Fruit fly (Drosophila melanogaster) whole organism: Measurements from ENCODE around the gene CG43886.

Experiments
- CG8478 ChIP-seq: fragments of >200 bp; optimal IDR thresholded peaks from 2 replicates; lab custom pipeline; 2018; ENCODE audit warnings: inconsistent platforms
- Dll ChIP-seq: fragments of >200 bp; optimal IDR thresholded peaks from 2 replicates; lab custom pipeline; 2017
- EcR ChIP-seq, 2 experiments: fragments of >200 bp; optimal IDR thresholded peaks; 2 replicates each; lab custom pipeline; 2017; ENCODE audit warnings: missing biosample characterization in 2 of 2, missing genetic modification characterization in 2 of 2, missing genetic modification reagents in 2 of 2
- pan ChIP-seq: fragments of >200 bp; optimal IDR thresholded peaks from 2 replicates; lab custom pipeline; 2017
- psq ChIP-seq: fragments of >200 bp; optimal IDR thresholded peaks from 2 replicates; lab custom pipeline; 2017
- usp ChIP-seq: fragments of >200 bp; optimal IDR thresholded peaks from 2 replicates; lab custom pipeline; 2017; ENCODE audit warnings: missing biosample characterization, missing genetic modification characterization, mixed read lengths

The CG43886 gene

dm6 chr3L:8150812-8151211 is 8.8 kb downstream of the CG43886 start:
- TF ChIP-seq CG8478 (lab: Kevin White, UChicago) (no peak), EcR (GFP tag; optimal IDR thresholded peaks at IDR 0.05; lab: Kevin White, UChicago) (no peak)

dm6 chr3L:8150284-8150683 is 9.3 kb downstream of the CG43886 start:
- TF ChIP-seq EcR (GFP tag; optimal IDR thresholded peaks at IDR 0.05; lab: Kevin White, UChicago), result no peak
- TF ChIP-seq Dll (lab: Kevin White, UChicago), result no peak
- no peak for TF ChIP-seq usp (GFP tag; lab: Kevin White, UChicago)
- TF ChIP-seq pan (lab: Kevin White, UChicago), result no peak
- no peak for TF ChIP-seq psq (lab: Kevin White, UChicago)
- TF ChIP-seq CG8478 (lab: Kevin White, UChicago), result no peak

- no peak for TF ChIP-seq CG8478 (lab: Kevin White, UChicago)
- TF ChIP-seq Dll (lab: Kevin White, UChicago), result no peak
- TF ChIP-seq pan (lab: Kevin White, UChicago), result no peak
- no peak for TF ChIP-seq EcR (GFP tag; optimal IDR thresholded peaks at IDR 0.05; lab: Kevin White, UChicago)
- TF ChIP-seq psq (lab: Kevin White, UChicago), result no peak
- TF ChIP-seq usp (GFP tag; lab: Kevin White, UChicago), result no peak
Observed at dm6 chr3L:8137448-8137906, 22.1 kb downstream of the CG43886 start, which contains the start of the genes Setx and mus301. Gene Setx (minus strand): TSS chr3L:8137498. Gene mus301 (plus strand): TSS chr3L:8137808.

dm6 chr3L:8128396-8129050 is 31.1 kb downstream of the CG43886 start:
- no peak for TF ChIP-seq Dll (lab: Kevin White, UChicago)
- TF ChIP-seq usp (GFP tag; lab: Kevin White, UChicago), result no peak
- TF ChIP-seq CG8478 (lab: Kevin White, UChicago), result no peak
- TF ChIP-seq psq (lab: Kevin White, UChicago), result no peak
- TF ChIP-seq EcR (GFP tag; optimal IDR thresholded peaks at IDR 0.05; lab: Kevin White, UChicago), result no peak
- TF ChIP-seq pan (lab: Kevin White, UChicago), result no peak

- TF ChIP-seq pan (lab: Kevin White, UChicago), result no peak
- no peak for TF ChIP-seq usp (GFP tag; lab: Kevin White, UChicago)
- no peak for TF ChIP-seq EcR (GFP tag; optimal IDR thresholded peaks at IDR 0.05; lab: Kevin White, UChicago)
- no peak for TF ChIP-seq CG8478 (lab: Kevin White, UChicago)
- no peak for TF ChIP-seq psq (lab: Kevin White, UChicago)
Observed at dm6 chr3L:8127712-8128210, 31.8 kb downstream of the CG43886 start, which contains the start of the genes Cds and Uba2. Gene Cds (plus strand): TSS chr3L:8127762. Gene Uba2 (minus strand): TSS chr3L:8127818.

- TF ChIP-seq Dll (lab: Kevin White, UChicago) (no peak), CG8478 (lab: Kevin White, UChicago) (no peak), EcR (GFP tag; optimal IDR thresholded peaks at IDR 0.05; lab: Kevin White, UChicago) (no peak), pan (lab: Kevin White, UChicago) (no peak), psq (lab: Kevin White, UChicago) (no peak)
Observed at dm6 chr3L:8124481-8125359, 34.9 kb downstream of the CG43886 start, which contains the start of the genes CG7550 and mRpL36. Gene CG7550 (minus strand): TSS chr3L:8124531. Gene mRpL36 (minus strand): TSS chr3L:8125132.

dm6 chr3L:8121590-8121989 is 38.0 kb downstream of the CG43886 start, which contains the start of gene ldbr:
Gene ldbr (plus strand): TSS chr3L:8121827.
- TF ChIP-seq CG8478 (lab: Kevin White, UChicago) (no peak), Dll (lab: Kevin White, UChicago) (no peak), EcR (GFP tag; optimal IDR thresholded peaks at IDR 0.05; lab: Kevin White, UChicago) (no peak), pan (lab: Kevin White, UChicago) (no peak)

- TF ChIP-seq psq (lab: Kevin White, UChicago), result no peak
- TF ChIP-seq Dll (lab: Kevin White, UChicago), result no peak
- no peak for TF ChIP-seq usp (GFP tag; lab: Kevin White, UChicago)
- TF ChIP-seq CG8478 (lab: Kevin White, UChicago), result no peak
- no peak for TF ChIP-seq pan (lab: Kevin White, UChicago)
- no peak for TF ChIP-seq EcR (GFP tag; optimal IDR thresholded peaks at IDR 0.05; lab: Kevin White, UChicago)
Observed at dm6 chr3L:8116809-8117208, 42.8 kb downstream of the CG43886 start.

dm6 chr3L:8115864-8116528 is 43.6 kb downstream of the CG43886 start, which contains the start of the genes Arp3 and msk:
Gene Arp3 (minus strand): TSS chr3L:8115902.
Gene msk (plus strand): TSS chr3L:8116179.
- TF ChIP-seq Dll (lab: Kevin White, UChicago), result no peak
- no peak for TF ChIP-seq CG8478 (lab: Kevin White, UChicago)
- no peak for TF ChIP-seq usp (GFP tag; lab: Kevin White, UChicago)
- no peak for TF ChIP-seq pan (lab: Kevin White, UChicago)
- no peak for TF ChIP-seq EcR (GFP tag; optimal IDR thresholded peaks at IDR 0.05; lab: Kevin White, UChicago)
- no peak for TF ChIP-seq psq (lab: Kevin White, UChicago)

dm6 chr3L:8110171-8110570 is 49.4 kb downstream of the CG43886 start, which contains the start of gene Nulp1:
Gene Nulp1 (plus strand): TSS chr3L:8110368.
- TF ChIP-seq psq (lab: Kevin White, UChicago) (no peak), EcR (GFP tag; optimal IDR thresholded peaks at IDR 0.05; lab: Kevin White, UChicago) (no peak), usp (GFP tag; lab: Kevin White, UChicago) (no peak), pan (lab: Kevin White, UChicago) (no peak), CG8478 (lab: Kevin White, UChicago) (no peak), Dll (lab: Kevin White, UChicago) (no peak)
